Worm (Caenorhabditis elegans) whole organism, mixed stage, embryonic: ENCODE measurements around the gene C16C8.16.

Experiments used
- elt-1 ChIP-seq: sonication (generic microtip); optimal IDR thresholded peaks from 2 replicates; lab custom pipeline; 2017; ENCODE audit warnings: missing genetic modification characterization, mild to moderate bottlenecking, missing compliant biosample characterization, antibody characterized with exemption, moderate library complexity, borderline replicate concordance; ENCODE audit not compliant: insufficient read depth
- unc-39 ChIP-seq: fragments of 150-350 bp; optimal IDR thresholded peaks from 2 replicates; lab custom pipeline; 2014; ENCODE audit warnings: missing biosample characterization, missing genetic modification characterization

DNA sequence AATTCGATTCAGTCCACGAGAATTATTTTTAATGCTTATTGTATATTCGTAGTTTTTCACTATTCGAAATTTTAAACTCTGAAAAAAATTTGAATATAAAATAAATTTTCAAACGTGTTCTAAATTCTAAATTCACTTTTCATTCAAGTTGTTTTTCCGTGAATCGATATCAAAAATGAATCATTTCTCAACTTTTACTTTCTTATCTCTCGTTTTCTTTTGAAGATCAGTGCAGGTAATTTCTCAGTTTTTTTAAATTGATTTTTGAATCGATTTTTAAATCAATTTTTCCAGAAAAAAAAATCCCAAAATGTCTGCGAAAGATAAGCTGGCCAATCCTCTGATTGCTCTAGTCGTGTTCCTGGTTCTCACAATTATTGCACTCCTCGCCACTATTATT is 29.0 kb upstream of the C16C8.16 start, which contains the start of gene nep-6:
- no peak for TF ChIP-seq elt-1
- TF ChIP-seq unc-39 (tag; lab: Kevin White, UChicago) = no peak
